Worm (Caenorhabditis elegans): ENCODE measurements around the gene F14F3.5.

F14F3.5 gene

DNA sequence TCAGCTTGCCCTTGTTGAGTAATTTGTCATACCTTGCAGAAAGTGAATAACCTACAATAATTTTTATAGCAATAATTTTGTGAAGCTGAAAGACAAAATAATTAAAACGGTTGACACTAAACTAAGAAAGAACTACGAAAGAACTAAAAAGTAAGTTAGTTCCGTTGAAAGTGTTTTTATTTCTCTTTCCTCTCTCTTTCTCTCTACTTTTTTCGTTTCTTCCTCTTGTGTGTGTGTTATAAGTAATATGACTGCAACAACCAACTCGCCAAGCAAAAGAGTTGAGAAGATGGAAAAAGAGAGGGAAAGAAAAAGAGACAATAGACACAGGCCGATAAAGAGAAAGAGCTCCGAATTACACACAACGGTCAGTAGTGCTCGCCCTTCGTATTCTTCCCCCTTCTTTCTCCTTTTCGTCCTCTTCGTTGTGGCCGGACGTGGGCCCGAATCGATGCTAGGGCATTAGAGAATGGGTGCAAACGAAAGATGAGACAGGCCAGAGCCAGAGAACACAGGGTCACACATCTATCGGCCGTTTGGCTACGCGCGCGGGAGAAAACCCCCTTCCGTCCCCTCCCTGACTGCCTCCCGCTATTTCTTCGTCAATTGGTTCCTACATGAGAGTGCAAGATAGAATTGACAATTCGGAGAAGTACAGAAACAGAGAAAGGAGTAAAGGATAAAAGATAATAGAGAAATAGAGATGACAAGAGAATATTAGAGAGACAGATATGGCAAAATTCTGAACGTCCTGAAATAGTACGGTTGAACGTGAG lies 26.4 kb upstream of the F14F3.5 start, which contains the start of gene syd-2 (continued):
- no peak for TF ChIP-seq ceh-9 (tag; optimal IDR thresholded peaks at IDR 0.05)
- TF ChIP-seq nhr-67 (tag; optimal IDR thresholded peaks at IDR 0.05): no peak
- peak; percentile 79 for TF ChIP-seq unc-62 (GFP tag; optimal IDR thresholded peaks at IDR 0.05)
- TF ChIP-seq aly-2 (tag; optimal IDR thresholded peaks at IDR 0.05): no peak
- TF ChIP-seq nhr-25 (tag; optimal IDR thresholded peaks at IDR 0.05): peak; percentile 27
- TF ChIP-seq skn-1 (tag; optimal IDR thresholded peaks at IDR 0.05): peak; percentile 6
- no peak for TF ChIP-seq nhr-12 (tag; optimal IDR thresholded peaks at IDR 0.05)
- TF ChIP-seq egl-27 (tag; optimal IDR thresholded peaks at IDR 0.05): peak; percentile 4
- no peak for TF ChIP-seq fkh-2 (tag; optimal IDR thresholded peaks at IDR 0.05)
- TF ChIP-seq pha-4 (tag; optimal IDR thresholded peaks at IDR 0.05): peak; percentile 68
- no peak for TF ChIP-seq nhr-237 (tag; optimal IDR thresholded peaks at IDR 0.05)
- TF ChIP-seq elt-2 (tag; optimal IDR thresholded peaks at IDR 0.05): peak; percentile 34
- TF ChIP-seq hmg-11 (tag; optimal IDR thresholded peaks at IDR 0.05): peak; percentile 95

DNA sequence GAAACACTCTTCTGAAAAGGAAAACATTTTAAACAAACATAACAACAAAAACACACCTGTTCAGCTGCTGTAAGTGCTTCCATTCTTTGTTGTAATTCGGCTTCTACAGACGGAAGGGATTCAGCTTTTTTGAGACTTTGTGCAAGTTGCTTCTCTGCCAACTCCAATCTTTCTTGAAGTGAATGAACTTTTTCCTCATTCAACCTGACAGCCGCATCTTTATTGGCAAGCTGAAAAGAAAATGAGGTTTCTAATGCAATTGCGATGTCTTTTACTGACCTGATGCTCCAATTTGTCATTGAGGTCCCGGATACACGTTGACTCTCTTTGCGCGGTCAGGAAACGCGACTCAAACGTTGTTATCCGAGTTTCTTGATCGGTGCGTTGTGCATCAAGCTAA lies 24.0 kb upstream of the F14F3.5 start:
- TF ChIP-seq tbx-2 (tag; optimal IDR thresholded peaks at IDR 0.05) (no peak), lin-39 (tag; optimal IDR thresholded peaks at IDR 0.05) (no peak), jun-1 (tag; optimal IDR thresholded peaks at IDR 0.05) (no peak), skn-1 (tag; optimal IDR thresholded peaks at IDR 0.05) (no peak), nfya-1 (tag; optimal IDR thresholded peaks at IDR 0.05; ENCODE audit: insufficient read depth) (no peak), aly-2 (tag; optimal IDR thresholded peaks at IDR 0.05) (no peak), ama-1 (optimal IDR thresholded peaks at IDR 0.05) (no peak), egl-27 (tag; optimal IDR thresholded peaks at IDR 0.05) (no peak), nhr-77 (tag; optimal IDR thresholded peaks at IDR 0.05) (no peak), nhr-11 (tag; optimal IDR thresholded peaks at IDR 0.05) (no peak), nhr-25 (tag; optimal IDR thresholded peaks at IDR 0.05) (no peak), ceh-16 (tag; optimal IDR thresholded peaks at IDR 0.05) (no peak), nhr-237 (tag; optimal IDR thresholded peaks at IDR 0.05) (no peak), lsy-12 (tag; optimal IDR thresholded peaks at IDR 0.05) (no peak), nhr-67 (tag; optimal IDR thresholded peaks at IDR 0.05) (no peak), ceh-82 (tag; optimal IDR thresholded peaks at IDR 0.05) (no peak), nhr-76 (tag; optimal IDR thresholded peaks at IDR 0.05) (no peak), hmg-11 (tag; optimal IDR thresholded peaks at IDR 0.05) (no peak), unc-39 (tag; optimal IDR thresholded peaks at IDR 0.05) (no peak)

DNA sequence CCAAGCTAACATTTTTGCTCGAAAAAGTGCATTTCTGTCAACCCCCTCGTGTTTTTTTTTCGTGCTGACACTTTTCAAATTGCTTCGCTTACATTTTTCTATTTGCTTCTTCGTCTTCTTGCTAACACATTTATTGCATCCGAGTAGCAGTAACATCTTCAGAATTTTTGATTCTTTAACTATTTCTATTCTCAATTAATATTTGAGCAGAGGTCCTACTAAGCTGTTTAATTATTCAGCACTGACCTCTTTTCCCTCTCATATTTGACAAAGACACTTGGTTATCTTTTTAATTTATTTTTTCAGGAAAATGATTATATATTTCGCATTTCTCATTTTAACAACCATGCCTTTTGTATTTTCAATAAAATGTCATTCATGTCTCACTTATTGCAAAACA lies 16.7 kb upstream of the F14F3.5 start, which contains the start of gene F59F5.5:
TSS of gene F59F5.5 (plus strand) at position 301 of the 400 bp plus-strand sequence.
- TF ChIP-seq pqm-1 (tag; optimal IDR thresholded peaks at IDR 0.05) (no peak), lin-39 (tag; optimal IDR thresholded peaks at IDR 0.05) (no peak), hmg-11 (tag; optimal IDR thresholded peaks at IDR 0.05) (no peak), unc-62 (GFP tag; optimal IDR thresholded peaks at IDR 0.05) (no peak), sea-2 (GFP tag; optimal IDR thresholded peaks at IDR 0.05) (no peak)

DNA sequence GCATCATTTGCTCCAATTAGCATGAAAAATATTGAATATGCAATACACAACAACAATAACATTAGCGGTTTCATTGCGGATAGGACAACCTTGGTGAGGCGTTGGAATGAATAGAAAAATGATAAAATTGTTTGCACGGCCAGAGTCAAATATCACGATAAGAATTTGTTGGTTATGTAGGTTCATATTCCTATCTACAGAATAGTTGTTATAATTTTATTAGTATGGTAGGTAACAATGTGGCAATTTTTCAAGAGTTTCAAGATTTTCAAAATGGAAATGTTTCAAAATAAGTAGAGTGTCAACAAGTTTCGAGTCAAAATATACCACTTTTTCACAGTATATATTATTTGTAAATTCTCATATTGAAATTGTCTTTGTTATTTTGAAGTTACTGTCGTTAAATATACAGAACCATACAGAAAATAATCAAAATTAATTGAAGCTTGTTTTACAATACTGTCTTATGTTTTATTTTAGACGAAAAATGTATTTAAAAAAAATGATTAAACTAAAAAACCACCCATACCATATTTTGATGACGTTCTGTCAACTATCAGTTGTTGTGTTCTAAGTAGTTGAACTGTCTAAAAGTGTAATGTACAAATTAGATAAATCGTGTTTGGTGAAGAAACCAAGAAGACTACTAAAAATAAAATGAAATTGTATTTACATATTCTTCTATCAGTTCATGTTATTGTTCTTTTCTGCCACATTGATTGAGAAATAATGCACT lies 13.5 kb upstream of the F14F3.5 start, which contains the start of the genes F59F5.3 and F59F5.4:
TSS of gene F59F5.3 (minus strand) at position 101 of the 736 bp plus-strand sequence.
TSS of gene F59F5.4 (plus strand) at position 686 of the 736 bp plus-strand sequence.
- no peak for TF ChIP-seq sea-2 (GFP tag; optimal IDR thresholded peaks at IDR 0.05)
- peak; percentile 22 for TF ChIP-seq pqm-1 (tag; optimal IDR thresholded peaks at IDR 0.05)
- TF ChIP-seq elt-2 (tag; optimal IDR thresholded peaks at IDR 0.05): peak; percentile 27

DNA sequence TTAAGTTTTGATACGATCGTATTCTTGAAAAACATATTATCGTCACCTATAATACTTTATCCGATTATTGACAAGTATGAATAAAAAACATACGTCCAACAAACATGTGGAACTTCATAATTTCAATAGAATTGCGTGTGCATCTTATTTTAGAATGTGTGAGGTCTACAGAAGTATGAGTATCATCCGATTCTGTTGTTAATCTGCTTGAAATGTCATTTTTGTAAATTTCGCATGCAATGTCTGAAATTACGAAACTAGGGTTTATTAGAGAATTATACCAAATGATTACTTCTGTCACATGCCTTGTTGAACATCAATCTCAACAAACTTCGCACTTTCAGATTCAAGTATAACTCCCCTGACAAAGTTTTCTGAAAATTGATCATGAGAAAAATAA lies 12.8 kb upstream of the F14F3.5 start:
- TF ChIP-seq nhr-67 (tag; optimal IDR thresholded peaks at IDR 0.05): no peak
- TF ChIP-seq nhr-77 (tag; optimal IDR thresholded peaks at IDR 0.05): no peak
- TF ChIP-seq unc-39 (tag; optimal IDR thresholded peaks at IDR 0.05): no peak
- TF ChIP-seq fkh-10 (GFP tag; optimal IDR thresholded peaks at IDR 0.05): no peak
- no peak for TF ChIP-seq hmg-11 (tag; optimal IDR thresholded peaks at IDR 0.05)
- no peak for TF ChIP-seq elt-3 (tag; optimal IDR thresholded peaks at IDR 0.05)
- no peak for TF ChIP-seq pqm-1 (tag; optimal IDR thresholded peaks at IDR 0.05)
- TF ChIP-seq ceh-16 (tag; optimal IDR thresholded peaks at IDR 0.05): no peak
- no peak for TF ChIP-seq nhr-43 (tag; optimal IDR thresholded peaks at IDR 0.05; ENCODE audit: poor library complexity, severe bottlenecking)
- no peak for TF ChIP-seq egl-27 (tag; optimal IDR thresholded peaks at IDR 0.05)
- no peak for TF ChIP-seq lsy-12 (tag; optimal IDR thresholded peaks at IDR 0.05)
- TF ChIP-seq tbx-2 (tag; optimal IDR thresholded peaks at IDR 0.05): no peak
- no peak for TF ChIP-seq fkh-2 (tag; optimal IDR thresholded peaks at IDR 0.05)
